Worm (Caenorhabditis elegans) whole organism, late embryonic: ENCODE measurements around the gene best-17.

Experiments
- C08G9.2 ChIP-seq: sonication (generic microtip); optimal IDR thresholded peaks from 2 replicates; lab custom pipeline; 2016; ENCODE audit warnings: mild to moderate bottlenecking, missing genetic modification characterization, moderate library complexity, missing compliant biosample characterization
- C38D4.7 ChIP-seq: fragments of 200-800 bp; sonication (Bioruptor generic); optimal IDR thresholded peaks from 2 replicates; lab custom pipeline; 2018; ENCODE audit warnings: mild to moderate bottlenecking, missing genetic modification characterization, moderate library complexity, missing compliant biosample characterization
- K09A11.1 ChIP-seq: sonication (generic microtip); optimal IDR thresholded peaks from 2 replicates; lab custom pipeline; 2017; ENCODE audit warnings: antibody characterized with exemption, mild to moderate bottlenecking, missing genetic modification characterization, missing compliant biosample characterization; ENCODE audit not compliant: insufficient read depth
- T23F11.4 ChIP-seq: fragments of 200-800 bp; sonication (Bioruptor generic); optimal IDR thresholded peaks from 2 replicates; lab custom pipeline; 2018; ENCODE audit warnings: mild to moderate bottlenecking, missing genetic modification characterization, missing compliant biosample characterization
- Y22D7AL.16 ChIP-seq: sonication (generic microtip); optimal IDR thresholded peaks from 2 replicates; lab custom pipeline; 2016; ENCODE audit warnings: missing genetic modification characterization, missing compliant biosample characterization
- ceh-14 ChIP-seq: sonication (generic microtip); optimal IDR thresholded peaks from 2 replicates; lab custom pipeline; 2016; ENCODE audit warnings: missing genotype, missing genetic modification characterization, missing compliant biosample characterization
- ceh-18 ChIP-seq: sonication (generic microtip); optimal IDR thresholded peaks from 2 replicates; lab custom pipeline; 2016; ENCODE audit warnings: missing genetic modification characterization, missing compliant biosample characterization
- ceh-24 ChIP-seq: sonication (generic microtip); optimal IDR thresholded peaks from 2 replicates; lab custom pipeline; 2016; ENCODE audit warnings: mild to moderate bottlenecking, missing genetic modification characterization, missing compliant biosample characterization
- ceh-30 ChIP-seq: fragments of 150-350 bp; optimal IDR thresholded peaks from 2 replicates; lab custom pipeline; 2014; ENCODE audit warnings: missing biosample characterization, missing genetic modification characterization
- ceh-31 ChIP-seq: sonication (generic microtip); optimal IDR thresholded peaks from 2 replicates; lab custom pipeline; 2016; ENCODE audit warnings: missing genetic modification characterization, missing compliant biosample characterization
- ceh-34 ChIP-seq: sonication (generic microtip); optimal IDR thresholded peaks from 2 replicates; lab custom pipeline; 2016; ENCODE audit warnings: mild to moderate bottlenecking, missing genetic modification characterization, missing compliant biosample characterization
- ceh-45 ChIP-seq: fragments of 200-800 bp; sonication (Bioruptor generic); IDR thresholded peaks from 2 replicates; pipeline ENCODE4 v1.3.6; 2022; ENCODE audit warnings: missing genetic modification reagents, missing genetic modification characterization, missing compliant biosample characterization
- ceh-48 ChIP-seq: sonication (generic microtip); optimal IDR thresholded peaks from 2 replicates; lab custom pipeline; 2016; ENCODE audit warnings: missing genetic modification characterization, inconsistent platforms, missing compliant biosample characterization
- ceh-6 ChIP-seq: fragments of 200-800 bp; sonication (Bioruptor generic); optimal IDR thresholded peaks from 2 replicates; lab custom pipeline; 2018; ENCODE audit warnings: mild to moderate bottlenecking, missing genetic modification characterization, missing compliant biosample characterization
- ceh-9 ChIP-seq: sonication (generic microtip); optimal IDR thresholded peaks from 2 replicates; lab custom pipeline; 2016; ENCODE audit warnings: mild to moderate bottlenecking, missing genetic modification characterization, inconsistent platforms, missing compliant biosample characterization
- che-1 ChIP-seq: sonication (generic microtip); optimal IDR thresholded peaks from 2 replicates; lab custom pipeline; 2016; ENCODE audit warnings: mild to moderate bottlenecking, missing genetic modification characterization, missing compliant biosample characterization
- dmd-4 ChIP-seq: sonication (generic microtip); optimal IDR thresholded peaks from 2 replicates; lab custom pipeline; 2016; ENCODE audit warnings: borderline replicate concordance, missing genetic modification characterization, missing compliant biosample characterization
- ets-4 ChIP-seq: sonication (generic microtip); optimal IDR thresholded peaks from 2 replicates; lab custom pipeline; 2016; ENCODE audit warnings: missing genetic modification characterization, missing compliant biosample characterization
- eyg-1 ChIP-seq: sonication (generic microtip); optimal IDR thresholded peaks from 2 replicates; lab custom pipeline; 2016; ENCODE audit warnings: missing genotype, missing genetic modification characterization, missing compliant biosample characterization
- fax-1 ChIP-seq: sonication (generic microtip); optimal IDR thresholded peaks from 2 replicates; lab custom pipeline; 2016; ENCODE audit warnings: missing genotype, missing genetic modification characterization, missing compliant biosample characterization
- fkh-10 ChIP-seq: fragments of 150-350 bp; optimal IDR thresholded peaks from 2 replicates; lab custom pipeline; 2014; ENCODE audit warnings: missing biosample characterization, missing genetic modification reagents, missing genetic modification characterization
- hlh-15 ChIP-seq: sonication (generic microtip); optimal IDR thresholded peaks from 2 replicates; lab custom pipeline; 2016; ENCODE audit warnings: missing genetic modification characterization, missing compliant biosample characterization
- hlh-30 ChIP-seq: sonication (generic microtip); optimal IDR thresholded peaks from 2 replicates; lab custom pipeline; 2017; ENCODE audit warnings: antibody characterized with exemption, missing genetic modification characterization, missing compliant biosample characterization; ENCODE audit not compliant: insufficient read depth
- hlh-8 ChIP-seq: sonication (generic microtip); optimal IDR thresholded peaks from 2 replicates; lab custom pipeline; 2016; ENCODE audit warnings: missing genotype, missing genetic modification characterization, missing compliant biosample characterization
- lin-11 ChIP-seq: fragments of 200-800 bp; sonication (Bioruptor generic); optimal IDR thresholded peaks from 2 replicates; lab custom pipeline; 2018; ENCODE audit warnings: mild to moderate bottlenecking, missing genetic modification characterization, missing compliant biosample characterization
- nfya-1 ChIP-seq: sonication (generic microtip); optimal IDR thresholded peaks from 2 replicates; lab custom pipeline; 2017; ENCODE audit warnings: missing genetic modification characterization, mild to moderate bottlenecking, missing compliant biosample characterization, antibody characterized with exemption, moderate library complexity
- pag-3 ChIP-seq: sonication (generic microtip); optimal IDR thresholded peaks from 2 replicates; lab custom pipeline; 2016; ENCODE audit warnings: missing compliant biosample characterization, missing genetic modification characterization, borderline replicate concordance
- pat-9 ChIP-seq: fragments of 200-800 bp; sonication (Bioruptor generic); optimal IDR thresholded peaks from 2 replicates; lab custom pipeline; 2018; ENCODE audit warnings: mild to moderate bottlenecking, missing genetic modification characterization, moderate library complexity, missing compliant biosample characterization
- pros-1 ChIP-seq: fragments of 150-350 bp; optimal IDR thresholded peaks from 2 replicates; lab custom pipeline; 2014; ENCODE audit warnings: missing biosample characterization, missing genetic modification reagents, missing genetic modification characterization
- ref-2 ChIP-seq: sonication (generic microtip); optimal IDR thresholded peaks from 2 replicates; lab custom pipeline; 2016; ENCODE audit warnings: missing genetic modification characterization, missing compliant biosample characterization
- rnt-1 ChIP-seq: sonication (generic microtip); optimal IDR thresholded peaks from 2 replicates; lab custom pipeline; 2016; ENCODE audit warnings: missing genetic modification characterization, missing compliant biosample characterization
- sox-2 ChIP-seq: fragments of 200-800 bp; sonication (Bioruptor generic); IDR thresholded peaks from 2 replicates; pipeline ENCODE4 v1.3.6; 2022; ENCODE audit warnings: missing genetic modification reagents, missing genetic modification characterization, missing compliant biosample characterization
- sox-4 ChIP-seq: sonication (generic microtip); optimal IDR thresholded peaks from 2 replicates; lab custom pipeline; 2017; ENCODE audit warnings: mild to moderate bottlenecking, missing genetic modification characterization, inconsistent platforms, missing compliant biosample characterization
- syd-9 ChIP-seq: sonication (generic microtip); optimal IDR thresholded peaks from 2 replicates; lab custom pipeline; 2016; ENCODE audit warnings: mild to moderate bottlenecking, missing genetic modification characterization, moderate library complexity, missing compliant biosample characterization
- tbx-2 ChIP-seq: sonication (generic microtip); optimal IDR thresholded peaks from 2 replicates; lab custom pipeline; 2016; ENCODE audit warnings: missing genetic modification characterization, missing compliant biosample characterization
- tbx-7 ChIP-seq: sonication (generic microtip); optimal IDR thresholded peaks from 2 replicates; lab custom pipeline; 2016; ENCODE audit warnings: missing genotype, missing genetic modification characterization, missing compliant biosample characterization
- unc-42 ChIP-seq: sonication (generic microtip); optimal IDR thresholded peaks from 2 replicates; lab custom pipeline; 2016; ENCODE audit warnings: missing genotype, missing genetic modification characterization, missing compliant biosample characterization
- unc-86 ChIP-seq: sonication (generic microtip); optimal IDR thresholded peaks from 2 replicates; lab custom pipeline; 2016; ENCODE audit warnings: missing genetic modification characterization, missing compliant biosample characterization
- ztf-16 ChIP-seq: sonication (generic microtip); optimal IDR thresholded peaks from 2 replicates; lab custom pipeline; 2017; ENCODE audit warnings: missing genetic modification characterization, missing compliant biosample characterization

best-17 gene

ce11 chrIII:598168-598567 is 11.3 kb downstream of the best-17 start:
- TF ChIP-seq nfya-1 (tag; lab: Kevin White, UChicago) (peak; percentile 63), hlh-15 (no peak), ets-4 (tag; lab: Kevin White, UChicago) (peak; percentile 18), fkh-10 (no peak), tbx-2 (tag; lab: Kevin White, UChicago) (peak; percentile 60), ceh-34 (tag; lab: Kevin White, UChicago) (peak; percentile 50), hlh-30 (tag; lab: Kevin White, UChicago) (peak; percentile 42), hlh-8 (tag; lab: Kevin White, UChicago) (no peak), lin-11 (tag; lab: Kevin White, UChicago) (no peak), eyg-1 (tag; lab: Kevin White, UChicago) (peak; percentile 22), unc-42 (tag; lab: Kevin White, UChicago) (peak; percentile 96), ceh-48 (peak; percentile 78), rnt-1 (peak; percentile 32), ceh-31 (tag; lab: Kevin White, UChicago) (peak; percentile 59), ceh-18 (peak; percentile 60), C38D4.7 (GFP tag; lab: Kevin White, UChicago) (no peak), fax-1 (tag; lab: Kevin White, UChicago) (no peak), ref-2 (tag; lab: Kevin White, UChicago) (peak; percentile 40)

DNA sequence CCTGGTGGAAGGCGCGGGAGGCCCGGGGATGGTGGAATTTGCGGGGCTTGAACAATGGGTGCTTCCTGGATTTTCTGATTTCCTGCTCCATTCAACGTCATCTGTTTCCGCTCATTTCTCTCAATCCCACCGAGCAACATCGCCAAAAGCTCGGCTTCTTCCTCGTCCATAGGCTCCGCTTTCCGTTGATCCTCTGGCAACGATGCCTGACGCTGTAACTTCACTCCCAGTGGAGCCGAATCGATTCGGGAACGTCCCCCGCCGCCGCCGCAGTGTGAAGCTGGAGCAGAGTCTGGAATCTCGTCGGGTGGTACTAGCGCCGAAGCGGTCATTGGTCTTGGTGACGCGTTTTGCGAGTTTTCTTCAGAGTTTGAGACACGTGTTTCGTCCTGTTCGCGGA is 14.0 kb downstream of the best-17 start:
- TF ChIP-seq pat-9: no peak
- TF ChIP-seq ceh-48: no peak
- TF ChIP-seq T23F11.4: no peak

- TF ChIP-seq dmd-4 (tag; lab: Kevin White, UChicago) (no peak), K09A11.1 (tag; lab: Kevin White, UChicago) (no peak), Y22D7AL.16 (tag; lab: Kevin White, UChicago) (no peak), sox-4 (tag; lab: Kevin White, UChicago) (no peak), unc-86 (no peak), ceh-9 (tag; lab: Kevin White, UChicago) (no peak), pag-3 (no peak), ceh-6 (no peak), C38D4.7 (GFP tag; lab: Kevin White, UChicago) (no peak), syd-9 (tag; lab: Kevin White, UChicago) (no peak), pat-9 (no peak), ceh-30 (tag; lab: Kevin White, UChicago) (no peak), ceh-24 (tag; lab: Kevin White, UChicago) (no peak), pros-1 (tag; lab: Kevin White, UChicago) (no peak)
Observed at ce11 chrIII:587009-587408, 22.4 kb downstream of the best-17 start, which contains the start of gene helq-1. Gene helq-1 (minus strand): TSS chrIII:587109.

DNA sequence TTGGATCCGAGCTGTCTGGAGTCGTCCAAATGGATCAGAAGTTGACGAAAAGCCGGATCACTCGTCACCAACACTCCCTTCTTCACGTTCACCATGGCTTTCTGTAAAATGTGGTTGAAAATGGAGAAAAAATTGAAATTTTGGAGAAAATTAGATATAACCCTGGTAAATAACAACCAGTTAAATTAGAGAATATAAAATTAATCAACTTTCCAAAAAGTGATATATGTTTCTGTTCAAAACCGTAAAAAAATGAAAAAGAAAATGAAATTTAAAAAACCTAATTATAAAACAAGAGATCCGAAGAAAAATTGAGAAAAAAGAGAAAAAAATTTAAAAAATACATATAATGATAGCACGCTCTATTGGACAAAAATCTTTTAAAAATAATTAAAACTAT is 32.0 kb downstream of the best-17 start, which contains the start of gene gtf-2H5:
Gene gtf-2H5 (minus strand): TSS at position 101 of the 400 bp plus-strand sequence.
- TF ChIP-seq tbx-7 (no peak), ztf-16 (no peak), C08G9.2 (tag; lab: Kevin White, UChicago) (no peak), K09A11.1 (tag; lab: Kevin White, UChicago) (no peak), ceh-45 (GFP tag; lab: Robert Waterston, UW) (no peak), ceh-14 (tag; lab: Kevin White, UChicago) (no peak), sox-4 (tag; lab: Kevin White, UChicago) (no peak), hlh-30 (tag; lab: Kevin White, UChicago) (no peak), che-1 (tag; lab: Kevin White, UChicago) (no peak), sox-2 (no peak), rnt-1 (no peak)
